Worm (Caenorhabditis elegans): ENCODE measurements around the gene his-37.
A peak's percentile ranks its signal among the peaks of the same experiment; 100 is the strongest.

his-37 gene

ce11 chrV:9518832-9519231, 28.1 kb upstream of the his-37 start, which contains the start of gene C50F4.8:
Gene C50F4.8 (minus strand): TSS chrV:9518859.
- TF ChIP-seq T22C8.4 (GFP tag; IDR thresholded peaks at IDR 0.05): no peak
- TF ChIP-seq cog-1 (tag; optimal IDR thresholded peaks at IDR 0.05): no peak
- TF ChIP-seq tab-1 (GFP tag; IDR thresholded peaks at IDR 0.05): no peak
- TF ChIP-seq med-1 (GFP tag; optimal IDR thresholded peaks at IDR 0.05; ENCODE audit: insufficient read depth): no peak
- no peak for TF ChIP-seq ref-1 (GFP tag; conservative IDR thresholded peaks at IDR 0.05)
- no peak for TF ChIP-seq ztf-29 (GFP tag; IDR thresholded peaks at IDR 0.05)
- TF ChIP-seq flt-1 (GFP tag; IDR thresholded peaks at IDR 0.05): no peak
- no peak for TF ChIP-seq ztf-23 (GFP tag; IDR thresholded peaks at IDR 0.05)

ce11 chrV:9521697-9522096, 25.2 kb upstream of the his-37 start:
- TF ChIP-seq med-1 (GFP tag; optimal IDR thresholded peaks at IDR 0.05; ENCODE audit: insufficient read depth) (no peak), ztf-29 (GFP tag; IDR thresholded peaks at IDR 0.05) (no peak), tab-1 (GFP tag; IDR thresholded peaks at IDR 0.05) (no peak), T22C8.4 (GFP tag; IDR thresholded peaks at IDR 0.05) (no peak), ref-1 (GFP tag; conservative IDR thresholded peaks at IDR 0.05) (no peak), cog-1 (tag; optimal IDR thresholded peaks at IDR 0.05) (no peak), ztf-23 (GFP tag; IDR thresholded peaks at IDR 0.05) (no peak), flt-1 (GFP tag; IDR thresholded peaks at IDR 0.05) (no peak), klf-2 (GFP tag; conservative IDR thresholded peaks at IDR 0.05) (no peak)

DNA sequence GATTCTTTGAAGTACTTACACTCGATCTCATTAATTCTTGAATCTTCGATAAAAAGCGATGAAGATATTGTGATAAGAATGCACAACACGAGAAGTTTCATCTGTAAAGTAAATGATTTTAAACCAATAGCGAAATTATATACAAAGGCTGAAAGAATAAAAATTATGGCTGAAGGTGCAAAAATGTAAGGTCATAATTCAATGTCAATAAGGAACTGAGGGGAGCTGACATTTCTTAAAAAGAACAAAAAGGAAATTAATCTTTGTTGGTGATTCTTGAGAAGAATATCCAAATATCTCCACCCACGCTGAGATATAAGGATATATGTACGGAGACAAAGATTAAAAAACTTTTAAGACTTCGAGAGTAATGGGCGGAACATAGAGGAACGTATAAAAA, 22.8 kb upstream of the his-37 start, which contains the start of gene C50F4.9:
Gene C50F4.9 (minus strand): TSS at position 101 of the 400 bp plus-strand sequence.
- TF ChIP-seq ztf-23 (GFP tag; IDR thresholded peaks at IDR 0.05): no peak
- TF ChIP-seq ztf-29 (GFP tag; IDR thresholded peaks at IDR 0.05): no peak
- TF ChIP-seq med-1 (GFP tag; optimal IDR thresholded peaks at IDR 0.05; ENCODE audit: insufficient read depth): no peak
- no peak for TF ChIP-seq T22C8.4 (GFP tag; IDR thresholded peaks at IDR 0.05)
- TF ChIP-seq cog-1 (tag; optimal IDR thresholded peaks at IDR 0.05): no peak
- TF ChIP-seq ref-1 (GFP tag; conservative IDR thresholded peaks at IDR 0.05): no peak
- no peak for TF ChIP-seq klf-2 (GFP tag; conservative IDR thresholded peaks at IDR 0.05)
- no peak for TF ChIP-seq tab-1 (GFP tag; IDR thresholded peaks at IDR 0.05)
- TF ChIP-seq flt-1 (GFP tag; IDR thresholded peaks at IDR 0.05): no peak

DNA sequence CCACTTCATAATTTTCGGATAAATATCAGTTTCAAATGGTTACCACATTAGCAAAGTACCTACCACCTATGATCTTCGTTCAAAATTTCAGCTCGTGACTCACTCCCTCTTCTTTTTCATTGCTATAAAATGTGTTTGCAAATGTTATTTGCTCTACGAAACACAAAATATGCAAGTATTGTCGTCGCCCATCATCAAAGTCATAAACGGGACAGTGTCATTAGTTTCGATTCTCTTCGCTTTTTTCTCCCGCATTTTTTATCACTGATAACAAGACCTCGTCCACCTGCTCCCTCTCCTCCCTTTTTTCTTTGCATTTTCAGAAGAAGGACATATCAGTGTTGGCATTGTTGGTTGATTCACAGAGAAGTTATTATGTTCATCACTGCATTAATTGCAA, 20.4 kb upstream of the his-37 start, which contains the start of gene C50F4.1:
Gene C50F4.1 (plus strand): TSS at position 324 of the 400 bp plus-strand sequence.
- TF ChIP-seq klf-2 (GFP tag; conservative IDR thresholded peaks at IDR 0.05) (no peak), T22C8.4 (GFP tag; IDR thresholded peaks at IDR 0.05) (no peak), ztf-23 (GFP tag; IDR thresholded peaks at IDR 0.05) (no peak), ref-1 (GFP tag; conservative IDR thresholded peaks at IDR 0.05) (no peak), cog-1 (tag; optimal IDR thresholded peaks at IDR 0.05) (no peak), tab-1 (GFP tag; IDR thresholded peaks at IDR 0.05) (no peak), flt-1 (GFP tag; IDR thresholded peaks at IDR 0.05) (no peak), ztf-29 (GFP tag; IDR thresholded peaks at IDR 0.05) (no peak), med-1 (GFP tag; optimal IDR thresholded peaks at IDR 0.05; ENCODE audit: insufficient read depth) (no peak)

ce11 chrV:9527337-9527736, 19.6 kb upstream of the his-37 start:
- no peak for TF ChIP-seq T22C8.4 (GFP tag; IDR thresholded peaks at IDR 0.05)
- no peak for TF ChIP-seq tab-1 (GFP tag; IDR thresholded peaks at IDR 0.05)
- TF ChIP-seq med-1 (GFP tag; optimal IDR thresholded peaks at IDR 0.05; ENCODE audit: insufficient read depth): no peak
- no peak for TF ChIP-seq flt-1 (GFP tag; IDR thresholded peaks at IDR 0.05)
- TF ChIP-seq ref-1 (GFP tag; conservative IDR thresholded peaks at IDR 0.05): no peak
- no peak for TF ChIP-seq klf-2 (GFP tag; conservative IDR thresholded peaks at IDR 0.05)
- no peak for TF ChIP-seq ztf-23 (GFP tag; IDR thresholded peaks at IDR 0.05)
- TF ChIP-seq cog-1 (tag; optimal IDR thresholded peaks at IDR 0.05): no peak
- no peak for TF ChIP-seq ztf-29 (GFP tag; IDR thresholded peaks at IDR 0.05)

DNA sequence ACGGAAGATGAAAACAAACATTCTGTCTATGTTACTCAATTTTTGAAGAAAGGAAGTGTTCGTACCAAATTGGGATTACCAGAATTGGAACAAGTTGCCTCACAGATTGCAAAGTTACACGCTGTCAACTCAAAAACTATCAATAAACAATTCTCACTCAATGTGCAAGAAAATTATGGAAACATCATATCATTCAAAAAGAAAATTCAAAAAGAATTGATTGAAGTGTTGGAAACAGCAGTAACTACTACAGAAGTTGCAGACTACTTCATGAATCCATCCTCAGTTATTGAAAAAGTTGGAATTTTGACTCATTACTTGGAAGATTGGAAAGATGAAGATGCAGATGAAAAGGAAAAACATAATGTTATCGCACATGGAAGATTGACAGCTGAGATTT, 18.9 kb upstream of the his-37 start:
- no peak for TF ChIP-seq med-1 (GFP tag; optimal IDR thresholded peaks at IDR 0.05; ENCODE audit: insufficient read depth)
- TF ChIP-seq ztf-23 (GFP tag; IDR thresholded peaks at IDR 0.05): no peak
- no peak for TF ChIP-seq flt-1 (GFP tag; IDR thresholded peaks at IDR 0.05)
- no peak for TF ChIP-seq klf-2 (GFP tag; conservative IDR thresholded peaks at IDR 0.05)
- no peak for TF ChIP-seq T22C8.4 (GFP tag; IDR thresholded peaks at IDR 0.05)
- TF ChIP-seq tab-1 (GFP tag; IDR thresholded peaks at IDR 0.05): no peak
- no peak for TF ChIP-seq ref-1 (GFP tag; conservative IDR thresholded peaks at IDR 0.05)
- TF ChIP-seq cog-1 (tag; optimal IDR thresholded peaks at IDR 0.05): no peak
- TF ChIP-seq ztf-29 (GFP tag; IDR thresholded peaks at IDR 0.05): no peak

DNA sequence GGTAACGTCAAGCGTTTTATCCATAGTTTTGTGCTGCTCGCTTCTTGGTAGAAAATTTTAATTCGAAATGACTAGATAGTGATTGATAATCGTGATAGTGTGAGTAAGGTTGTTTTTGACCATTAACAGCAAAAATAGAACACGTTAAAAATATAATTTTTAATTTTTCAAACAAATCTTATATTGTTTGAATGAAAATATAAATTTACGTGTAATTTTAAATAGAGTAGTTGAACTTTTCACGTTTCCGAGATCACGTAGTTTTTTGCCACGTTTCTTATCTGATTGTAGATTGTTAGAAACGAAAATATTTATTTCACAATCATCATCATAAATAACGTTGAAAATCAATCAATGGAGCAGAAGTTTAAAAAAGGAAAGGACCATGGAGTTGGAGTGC, 15.4 kb upstream of the his-37 start, which contains the start of the genes C50F4.10 and pfk-1.2:
Gene C50F4.10 (minus strand): TSS at position 101 of the 400 bp plus-strand sequence.
Gene pfk-1.2 (plus strand): TSS at position 325 of the 400 bp plus-strand sequence.
- no peak for TF ChIP-seq tab-1 (GFP tag; IDR thresholded peaks at IDR 0.05)
- TF ChIP-seq klf-2 (GFP tag; conservative IDR thresholded peaks at IDR 0.05): no peak
- no peak for TF ChIP-seq cog-1 (tag; optimal IDR thresholded peaks at IDR 0.05)
- no peak for TF ChIP-seq ztf-23 (GFP tag; IDR thresholded peaks at IDR 0.05)
- TF ChIP-seq med-1 (GFP tag; optimal IDR thresholded peaks at IDR 0.05; ENCODE audit: insufficient read depth): no peak
- TF ChIP-seq ztf-29 (GFP tag; IDR thresholded peaks at IDR 0.05): no peak
- no peak for TF ChIP-seq T22C8.4 (GFP tag; IDR thresholded peaks at IDR 0.05)
- TF ChIP-seq ref-1 (GFP tag; conservative IDR thresholded peaks at IDR 0.05): no peak
- TF ChIP-seq flt-1 (GFP tag; IDR thresholded peaks at IDR 0.05): no peak

- no peak for TF ChIP-seq med-1 (GFP tag; optimal IDR thresholded peaks at IDR 0.05; ENCODE audit: insufficient read depth)
- no peak for TF ChIP-seq ztf-29 (GFP tag; IDR thresholded peaks at IDR 0.05)
- no peak for TF ChIP-seq T22C8.4 (GFP tag; IDR thresholded peaks at IDR 0.05)
- no peak for TF ChIP-seq klf-2 (GFP tag; conservative IDR thresholded peaks at IDR 0.05)
- no peak for TF ChIP-seq ztf-23 (GFP tag; IDR thresholded peaks at IDR 0.05)
- TF ChIP-seq flt-1 (GFP tag; IDR thresholded peaks at IDR 0.05): no peak
- TF ChIP-seq tab-1 (GFP tag; IDR thresholded peaks at IDR 0.05): no peak
- TF ChIP-seq cog-1 (tag; optimal IDR thresholded peaks at IDR 0.05): no peak
- no peak for TF ChIP-seq ref-1 (GFP tag; conservative IDR thresholded peaks at IDR 0.05)
Measured at ce11 chrV:9534621-9535020, 12.3 kb upstream of the his-37 start, which contains the start of gene tag-329. Gene tag-329 (plus strand): TSS chrV:9534921.

ce11 chrV:9536505-9536904, 10.4 kb upstream of the his-37 start, which contains the start of gene C50F4.4:
Gene C50F4.4 (plus strand): TSS chrV:9536771.
- no peak for TF ChIP-seq T22C8.4 (GFP tag; IDR thresholded peaks at IDR 0.05)
- TF ChIP-seq ztf-23 (GFP tag; IDR thresholded peaks at IDR 0.05): 0 out of 2 replicates have a peak, but pooled peaks have one; percentile 15
- no peak for TF ChIP-seq cog-1 (tag; optimal IDR thresholded peaks at IDR 0.05)

Data from whole organism, midembryonic.